Worm (Caenorhabditis elegans) whole organism, young adult: Measurements from ENCODE around the gene ergi-3.
A peak's percentile ranks its signal among the peaks of the same experiment; 100 is the strongest.

Source experiments
- C17E4.6 ChIP-seq: fragments of 200-800 bp; sonication (Bioruptor generic); IDR thresholded peaks from 2 replicates; pipeline ENCODE4 v1.3.6; 2022; ENCODE audit warnings: missing genetic modification reagents, missing genetic modification characterization, missing compliant biosample characterization
- F37B4.10 ChIP-seq: fragments of 200-800 bp; sonication (Bioruptor generic); IDR thresholded peaks from 2 replicates; pipeline ENCODE4 v1.3.6; 2022; ENCODE audit warnings: missing genetic modification characterization, missing compliant biosample characterization
- F39B2.1 ChIP-seq: fragments of 200-800 bp; sonication (Bioruptor generic); IDR thresholded peaks from 2 replicates; pipeline ENCODE4 v1.3.6; 2022; ENCODE audit warnings: missing genetic modification reagents, missing genetic modification characterization, missing compliant biosample characterization
- F55B11.4 ChIP-seq: sonication (generic microtip); optimal IDR thresholded peaks from 2 replicates; lab custom pipeline; 2016; ENCODE audit warnings: missing compliant biosample characterization, missing genetic modification characterization, borderline replicate concordance; ENCODE audit not compliant: insufficient read depth
- F57A8.1 ChIP-seq: fragments of 200-800 bp; sonication (Bioruptor generic); optimal IDR thresholded peaks from 2 replicates; lab custom pipeline; 2018; ENCODE audit warnings: mild to moderate bottlenecking, missing genetic modification characterization, moderate library complexity, missing compliant biosample characterization
- T26A5.8 ChIP-seq: sonication (generic microtip); optimal IDR thresholded peaks from 2 replicates; lab custom pipeline; 2016; ENCODE audit warnings: missing genetic modification characterization, missing compliant biosample characterization
- Y79H2A.3 ChIP-seq: fragments of 200-800 bp; sonication (Bioruptor generic); conservative IDR thresholded peaks from 2 replicates; pipeline ENCODE4 v1.3.6; 2022; ENCODE audit warnings: missing genetic modification reagents, missing genetic modification characterization, missing compliant biosample characterization
- akir-1 ChIP-seq: fragments of 200-800 bp; sonication (Bioruptor generic); optimal IDR thresholded peaks from 2 replicates; lab custom pipeline; 2018; ENCODE audit warnings: mild to moderate bottlenecking, missing genetic modification characterization, moderate library complexity, missing compliant biosample characterization
- aptf-3 ChIP-seq: fragments of 200-800 bp; sonication (Bioruptor generic); IDR thresholded peaks from 2 replicates; pipeline ENCODE4 v1.3.6; 2022; ENCODE audit warnings: missing genetic modification characterization, missing compliant biosample characterization
- atf-7 ChIP-seq: sonication (generic microtip); optimal IDR thresholded peaks from 2 replicates; lab custom pipeline; 2017; ENCODE audit warnings: mild to moderate bottlenecking, missing genetic modification characterization, missing compliant biosample characterization
- attf-5 ChIP-seq: fragments of 200-800 bp; sonication (Bioruptor generic); optimal IDR thresholded peaks from 2 replicates; lab custom pipeline; 2018; ENCODE audit warnings: mild to moderate bottlenecking, missing genetic modification characterization, missing compliant biosample characterization
- attf-6 ChIP-seq: fragments of 200-800 bp; sonication (Bioruptor generic); IDR thresholded peaks from 2 replicates; pipeline ENCODE4 v1.3.6; 2022; ENCODE audit warnings: missing genetic modification reagents, missing genetic modification characterization, missing compliant biosample characterization
- cebp-1 ChIP-seq, 2 experiments: fragments of 200-800 bp in 1 of 2; sonication (Bioruptor generic) in 1 of 2; sonication (generic microtip) in 1 of 2; IDR thresholded peaks in 1 of 2; optimal IDR thresholded peaks in 1 of 2; 2 replicates each; pipeline versions ENCODE4 v1.3.6 to Lab custom; 2017 to 2022; ENCODE audit warnings: missing compliant biosample characterization in 2 of 2, missing genetic modification characterization in 2 of 2, mild to moderate bottlenecking in 1 of 2, missing genetic modification reagents in 1 of 2, moderate library complexity in 1 of 2
- ceh-27 ChIP-seq: fragments of 200-800 bp; sonication (Bioruptor generic); optimal IDR thresholded peaks from 2 replicates; lab custom pipeline; 2018; ENCODE audit warnings: mild to moderate bottlenecking, missing genetic modification characterization, moderate library complexity, missing compliant biosample characterization
- ceh-40 ChIP-seq: fragments of 200-800 bp; sonication (Bioruptor generic); IDR thresholded peaks from 2 replicates; pipeline ENCODE4 v1.3.6; 2022; ENCODE audit warnings: missing genetic modification characterization, missing compliant biosample characterization
- ceh-79 ChIP-seq: sonication (generic microtip); optimal IDR thresholded peaks from 2 replicates; lab custom pipeline; 2017; ENCODE audit warnings: mild to moderate bottlenecking, missing genetic modification characterization, missing compliant biosample characterization
- chd-7 ChIP-seq: sonication (generic microtip); optimal IDR thresholded peaks from 2 replicates; lab custom pipeline; 2016; ENCODE audit warnings: mild to moderate bottlenecking, missing genetic modification characterization, moderate library complexity, missing compliant biosample characterization
- die-1 ChIP-seq: sonication (generic microtip); optimal IDR thresholded peaks from 2 replicates; lab custom pipeline; 2016; ENCODE audit warnings: missing genotype, mild to moderate bottlenecking, missing genetic modification characterization, missing compliant biosample characterization
- dox-1 ChIP-seq: fragments of 200-800 bp; sonication (Bioruptor generic); IDR thresholded peaks from 2 replicates; pipeline ENCODE4 v1.3.6; 2022; ENCODE audit warnings: missing genetic modification reagents, missing genetic modification characterization, missing compliant biosample characterization
- dpff-1 ChIP-seq: sonication (generic microtip); optimal IDR thresholded peaks from 2 replicates; lab custom pipeline; 2017; ENCODE audit warnings: mild to moderate bottlenecking, missing genetic modification characterization, missing compliant biosample characterization
- dpl-1 ChIP-seq: fragments of 150-350 bp; optimal IDR thresholded peaks from 2 replicates; lab custom pipeline; 2014; ENCODE audit warnings: missing biosample characterization, missing genetic modification reagents, missing genetic modification characterization
- egl-44 ChIP-seq: fragments of 200-800 bp; sonication (Bioruptor generic); IDR thresholded peaks from 2 replicates; pipeline ENCODE4 v1.3.6; 2022; ENCODE audit warnings: missing genetic modification reagents, missing genetic modification characterization, missing compliant biosample characterization
- egrh-3 ChIP-seq: fragments of 200-800 bp; sonication (Bioruptor generic); IDR thresholded peaks from 2 replicates; pipeline ENCODE4 v1.3.6; 2022; ENCODE audit warnings: missing genetic modification reagents, missing genetic modification characterization, missing compliant biosample characterization
- ekl-4 ChIP-seq: fragments of 200-800 bp; sonication (Bioruptor generic); IDR thresholded peaks from 2 replicates; pipeline ENCODE4 v1.3.6; 2022; ENCODE audit warnings: missing genetic modification reagents, missing genetic modification characterization, missing compliant biosample characterization
- ets-4 ChIP-seq: fragments of 200-800 bp; sonication (Bioruptor generic); optimal IDR thresholded peaks from 2 replicates; lab custom pipeline; 2018; ENCODE audit warnings: mild to moderate bottlenecking, missing genetic modification characterization, missing compliant biosample characterization
- gei-17 ChIP-seq: fragments of 200-800 bp; sonication (Bioruptor generic); optimal IDR thresholded peaks from 2 replicates; lab custom pipeline; 2018; ENCODE audit warnings: mild to moderate bottlenecking, missing genetic modification characterization, missing compliant biosample characterization
- hrde-1 ChIP-seq: sonication (generic microtip); optimal IDR thresholded peaks from 2 replicates; lab custom pipeline; 2016; ENCODE audit warnings: missing genetic modification characterization, mild to moderate bottlenecking, missing compliant biosample characterization, moderate library complexity, missing genotype, missing genetic modification reagents, borderline replicate concordance
- lag-1 ChIP-seq: fragments of 200-800 bp; sonication (Bioruptor generic); IDR thresholded peaks from 2 replicates; pipeline ENCODE4 v1.3.6; 2022; ENCODE audit warnings: missing genetic modification reagents, missing genetic modification characterization, missing compliant biosample characterization
- lin-40 ChIP-seq: sonication (generic microtip); optimal IDR thresholded peaks from 2 replicates; lab custom pipeline; 2016; ENCODE audit warnings: missing genetic modification characterization, mild to moderate bottlenecking, missing compliant biosample characterization, missing genotype, missing genetic modification reagents
- lsy-27 ChIP-seq: sonication (generic microtip); optimal IDR thresholded peaks from 2 replicates; lab custom pipeline; 2017; ENCODE audit warnings: missing genetic modification characterization, mild to moderate bottlenecking, missing compliant biosample characterization, antibody characterized with exemption, missing genotype, borderline replicate concordance; ENCODE audit not compliant: insufficient read depth
- madf-3 ChIP-seq: fragments of 200-800 bp; sonication (Bioruptor generic); IDR thresholded peaks from 2 replicates; pipeline ENCODE4 v1.3.6; 2022; ENCODE audit warnings: missing genetic modification reagents, missing genetic modification characterization, missing compliant biosample characterization
- mxl-1 ChIP-seq: sonication (generic microtip); optimal IDR thresholded peaks from 2 replicates; lab custom pipeline; 2016; ENCODE audit warnings: missing genetic modification characterization, missing compliant biosample characterization
- nhr-120 ChIP-seq: fragments of 200-800 bp; sonication (Bioruptor generic); IDR thresholded peaks from 2 replicates; pipeline ENCODE4 v1.3.6; 2022; ENCODE audit warnings: missing genetic modification characterization, missing compliant biosample characterization
- nhr-27 ChIP-seq: fragments of 200-800 bp; sonication (Bioruptor generic); optimal IDR thresholded peaks from 2 replicates; lab custom pipeline; 2018; ENCODE audit warnings: mild to moderate bottlenecking, missing genetic modification characterization, moderate library complexity, missing compliant biosample characterization
- pbrm-1 ChIP-seq: fragments of 200-800 bp; sonication (Bioruptor generic); IDR thresholded peaks from 2 replicates; pipeline ENCODE4 v1.3.6; 2022; ENCODE audit warnings: missing genetic modification reagents, missing genetic modification characterization, missing compliant biosample characterization
- rcor-1 ChIP-seq: fragments of 200-800 bp; sonication (Bioruptor generic); IDR thresholded peaks from 2 replicates; pipeline ENCODE4 v1.3.6; 2022; ENCODE audit warnings: missing genetic modification reagents, missing genetic modification characterization, missing compliant biosample characterization
- repo-1 ChIP-seq: sonication (generic microtip); optimal IDR thresholded peaks from 2 replicates; lab custom pipeline; 2017; ENCODE audit warnings: mild to moderate bottlenecking, missing genetic modification characterization, missing compliant biosample characterization
- somi-1 ChIP-seq: fragments of 200-800 bp; sonication (Bioruptor generic); optimal IDR thresholded peaks from 2 replicates; lab custom pipeline; 2018; ENCODE audit warnings: mild to moderate bottlenecking, missing genetic modification characterization, missing compliant biosample characterization
- sptf-2 ChIP-seq: fragments of 200-800 bp; sonication (Bioruptor generic); optimal IDR thresholded peaks from 2 replicates; lab custom pipeline; 2018; ENCODE audit warnings: mild to moderate bottlenecking, missing genetic modification characterization, missing compliant biosample characterization
- tbp1 ChIP-seq: fragments of 200-800 bp; sonication (Bioruptor generic); optimal IDR thresholded peaks from 2 replicates; lab custom pipeline; 2018; ENCODE audit warnings: mild to moderate bottlenecking, missing genetic modification characterization, missing compliant biosample characterization
- unc-130 ChIP-seq: sonication (generic microtip); optimal IDR thresholded peaks from 2 replicates; lab custom pipeline; 2016; ENCODE audit warnings: missing genetic modification reagents, missing genetic modification characterization, missing compliant biosample characterization
- xnd-1 ChIP-seq: sonication (generic microtip); optimal IDR thresholded peaks from 2 replicates; lab custom pipeline; 2016; ENCODE audit warnings: missing genotype, missing genetic modification reagents, missing genetic modification characterization, missing compliant biosample characterization
- ztf-18 ChIP-seq: sonication (generic microtip); optimal IDR thresholded peaks from 2 replicates; lab custom pipeline; 2016; ENCODE audit warnings: missing genotype, mild to moderate bottlenecking, missing genetic modification characterization, missing compliant biosample characterization
- ztf-22 ChIP-seq: fragments of 200-800 bp; sonication (Bioruptor generic); optimal IDR thresholded peaks from 2 replicates; lab custom pipeline; 2018; ENCODE audit warnings: mild to moderate bottlenecking, missing genetic modification characterization, moderate library complexity, missing compliant biosample characterization
- ztf-25 ChIP-seq: fragments of 200-800 bp; sonication (Bioruptor generic); IDR thresholded peaks from 2 replicates; pipeline ENCODE4 v1.3.6; 2022; ENCODE audit warnings: missing genetic modification reagents, missing genetic modification characterization, missing compliant biosample characterization
- ztf-26 ChIP-seq: sonication (generic microtip); optimal IDR thresholded peaks from 2 replicates; lab custom pipeline; 2017; ENCODE audit warnings: missing genetic modification characterization, missing compliant biosample characterization
- ztf-3 ChIP-seq: fragments of 200-800 bp; sonication (Bioruptor generic); optimal IDR thresholded peaks from 2 replicates; lab custom pipeline; 2018; ENCODE audit warnings: mild to moderate bottlenecking, missing genetic modification characterization, missing compliant biosample characterization
- ztf-6 ChIP-seq: fragments of 200-800 bp; sonication (Bioruptor generic); IDR thresholded peaks from 2 replicates; pipeline ENCODE4 v1.3.6; 2022; ENCODE audit warnings: missing genetic modification reagents, missing genetic modification characterization, missing compliant biosample characterization

The ergi-3 gene

ce11 chrX:15607498-15608019 lies 9.0 kb downstream of the ergi-3 start, which contains the start of gene nipi-3:
Gene nipi-3, plus strand, starts transcription at chrX:15607969.
- TF ChIP-seq ceh-40, result no peak
- no peak for TF ChIP-seq nhr-120
- peak; percentile 86 for TF ChIP-seq ceh-27 (GFP tag; lab: Kevin White, UChicago)
- TF ChIP-seq egl-44 (GFP tag; lab: Robert Waterston, UW), result peak; percentile 81
- peak; percentile 87 for TF ChIP-seq ztf-22 (GFP tag; lab: Kevin White, UChicago)
- no peak for TF ChIP-seq aptf-3
- TF ChIP-seq unc-130, result no peak
- no peak for TF ChIP-seq repo-1
- TF ChIP-seq akir-1 (GFP tag; lab: Kevin White, UChicago), result no peak
- TF ChIP-seq ztf-6 (GFP tag; lab: Robert Waterston, UW), result no peak
- TF ChIP-seq dpl-1 (GFP tag; lab: Kevin White, UChicago), result no peak
- TF ChIP-seq lin-40 (tag; lab: Kevin White, UChicago), result peak; percentile 94
- TF ChIP-seq F55B11.4 (tag; lab: Kevin White, UChicago), result no peak
- no peak for TF ChIP-seq hrde-1 (tag; lab: Kevin White, UChicago)
- no peak for TF ChIP-seq xnd-1 (tag; lab: Kevin White, UChicago)
- TF ChIP-seq cebp-1 (GFP tag; IDR thresholded peaks at IDR 0.05; lab: Robert Waterston, UW), result peak; percentile 100
- peak; percentile 100 for TF ChIP-seq cebp-1 (tag; optimal IDR thresholded peaks at IDR 0.05; lab: Kevin White, UChicago)
- peak; percentile 68 for TF ChIP-seq egrh-3 (GFP tag; lab: Robert Waterston, UW)
- no peak for TF ChIP-seq attf-6 (GFP tag; lab: Robert Waterston, UW)
- no peak for TF ChIP-seq F57A8.1
- TF ChIP-seq F37B4.10 (GFP tag; lab: Robert Waterston, UW), result no peak
- no peak for TF ChIP-seq ceh-79
- TF ChIP-seq pbrm-1 (GFP tag; lab: Robert Waterston, UW), result peak; percentile 90
- TF ChIP-seq attf-5, result peak; percentile 95
- no peak for TF ChIP-seq lsy-27
- 0 out of 2 replicates have a peak, but pooled peaks have one; percentile 27 for TF ChIP-seq C17E4.6 (GFP tag; lab: Robert Waterston, UW)
- TF ChIP-seq madf-3, result 0 out of 2 replicates have a peak, but pooled peaks have one; percentile 66
- TF ChIP-seq sptf-2 (GFP tag; lab: Kevin White, UChicago), result no peak
- TF ChIP-seq lag-1 (GFP tag; lab: Robert Waterston, UW), result no peak
- peak; percentile 75 for TF ChIP-seq gei-17 (GFP tag; lab: Kevin White, UChicago)
- peak; percentile 69 for TF ChIP-seq rcor-1 (GFP tag; lab: Robert Waterston, UW)
- TF ChIP-seq atf-7, result peak; percentile 92
- TF ChIP-seq ztf-25, result no peak
- TF ChIP-seq ztf-26, result peak; percentile 92
- no peak for TF ChIP-seq nhr-27 (tag; lab: Kevin White, UChicago)
- TF ChIP-seq ztf-3 (GFP tag; lab: Kevin White, UChicago), result peak; percentile 58
- peak; percentile 78 for TF ChIP-seq ekl-4
- TF ChIP-seq Y79H2A.3, result no peak
- TF ChIP-seq mxl-1 (tag; lab: Kevin White, UChicago), result no peak
- TF ChIP-seq dox-1 (GFP tag; lab: Robert Waterston, UW), result peak; percentile 87
- no peak for TF ChIP-seq T26A5.8 (tag; lab: Kevin White, UChicago)
- peak; percentile 56 for TF ChIP-seq ets-4 (GFP tag; lab: Kevin White, UChicago)
- TF ChIP-seq dpff-1 (tag; lab: Kevin White, UChicago), result no peak
- no peak for TF ChIP-seq die-1
- TF ChIP-seq F39B2.1, result no peak
- peak; percentile 63 for TF ChIP-seq tbp1 (GFP tag; lab: Kevin White, UChicago)
- TF ChIP-seq ztf-18 (tag; lab: Kevin White, UChicago), result peak; percentile 71
- TF ChIP-seq chd-7 (tag; lab: Kevin White, UChicago), result peak; percentile 83
- peak; percentile 86 for TF ChIP-seq somi-1 (GFP tag; lab: Kevin White, UChicago)
